Worm (Caenorhabditis elegans) whole organism, mixed stage, embryonic: ENCODE results near the gene K08H2.2.

ENCODE experiments used
- bed-3 ChIP-seq: fragments of 200-800 bp; sonication (Bioruptor generic); optimal IDR thresholded peaks from 3 replicates; lab custom pipeline; 2018; ENCODE audit warnings: mild to moderate bottlenecking, missing genetic modification characterization, moderate library complexity, missing compliant biosample characterization
- blmp-1 ChIP-seq: fragments of 150-350 bp; optimal IDR thresholded peaks from 2 replicates; lab custom pipeline; 2014; ENCODE audit warnings: missing biosample characterization, missing genetic modification characterization
- ceh-39 ChIP-seq: fragments of 150-350 bp; optimal IDR thresholded peaks from 2 replicates; lab custom pipeline; 2014; ENCODE audit warnings: missing biosample characterization, missing genetic modification characterization
- ceh-43 ChIP-seq: fragments of 200-800 bp; sonication (Bioruptor generic); optimal IDR thresholded peaks from 2 replicates; lab custom pipeline; 2018; ENCODE audit warnings: mild to moderate bottlenecking, missing genetic modification characterization, moderate library complexity, missing compliant biosample characterization
- ceh-83 ChIP-seq: fragments of 200-800 bp; sonication (Bioruptor generic); optimal IDR thresholded peaks from 2 replicates; lab custom pipeline; 2018; ENCODE audit warnings: mild to moderate bottlenecking, missing genetic modification characterization, missing compliant biosample characterization
- ces-1 ChIP-seq: fragments of 150-350 bp; optimal IDR thresholded peaks from 2 replicates; lab custom pipeline; 2014; ENCODE audit warnings: missing biosample characterization, missing genetic modification reagents, missing genetic modification characterization
- cnd-1 ChIP-seq: fragments of 200-800 bp; sonication (Bioruptor generic); optimal IDR thresholded peaks from 2 replicates; lab custom pipeline; 2018; ENCODE audit warnings: mild to moderate bottlenecking, missing genetic modification characterization, missing compliant biosample characterization
- drap-1 ChIP-seq: fragments of 200-800 bp; sonication (Bioruptor generic); optimal IDR thresholded peaks from 3 replicates; lab custom pipeline; 2018; ENCODE audit warnings: mild to moderate bottlenecking, missing genetic modification characterization, missing compliant biosample characterization
- elt-1 ChIP-seq: sonication (generic microtip); optimal IDR thresholded peaks from 2 replicates; lab custom pipeline; 2017; ENCODE audit warnings: missing genetic modification characterization, mild to moderate bottlenecking, missing compliant biosample characterization, antibody characterized with exemption, moderate library complexity, borderline replicate concordance; ENCODE audit not compliant: insufficient read depth
- elt-3 ChIP-seq: fragments of 150-350 bp; optimal IDR thresholded peaks from 2 replicates; lab custom pipeline; 2014; ENCODE audit warnings: missing biosample characterization, missing genetic modification characterization
- flh-1 ChIP-seq: fragments of 200-800 bp; sonication (Bioruptor generic); optimal IDR thresholded peaks from 2 replicates; lab custom pipeline; 2018; ENCODE audit warnings: mild to moderate bottlenecking, missing genetic modification characterization, moderate library complexity, missing compliant biosample characterization
- ham-2 ChIP-seq: fragments of 200-800 bp; sonication (Bioruptor generic); optimal IDR thresholded peaks from 2 replicates; lab custom pipeline; 2018; ENCODE audit warnings: mild to moderate bottlenecking, missing genetic modification characterization, missing compliant biosample characterization
- hlh-1 ChIP-seq: fragments of 150-350 bp; optimal IDR thresholded peaks from 2 replicates; lab custom pipeline; 2014; ENCODE audit warnings: missing biosample characterization, missing genetic modification reagents, missing genetic modification characterization
- lin-13 ChIP-seq: fragments of 150-350 bp; optimal IDR thresholded peaks from 2 replicates; lab custom pipeline; 2014; ENCODE audit warnings: missing biosample characterization, missing genetic modification characterization
- lin-32 ChIP-seq: fragments of 200-800 bp; sonication (Bioruptor generic); optimal IDR thresholded peaks from 2 replicates; lab custom pipeline; 2018; ENCODE audit warnings: mild to moderate bottlenecking, missing genetic modification characterization, missing compliant biosample characterization
- lsy-2 ChIP-seq: fragments of 150-350 bp; optimal IDR thresholded peaks from 2 replicates; lab custom pipeline; 2014; ENCODE audit warnings: missing biosample characterization, missing genetic modification characterization
- mab-5 ChIP-seq: fragments of 150-350 bp; optimal IDR thresholded peaks from 2 replicates; lab custom pipeline; 2014; ENCODE audit warnings: missing biosample characterization, missing genetic modification characterization
- mep-1 ChIP-seq: fragments of 150-350 bp; optimal IDR thresholded peaks from 2 replicates; lab custom pipeline; 2017; ENCODE audit warnings: missing biosample characterization, missing genetic modification reagents, missing genetic modification characterization, inconsistent platforms
- mls-2 ChIP-seq: sonication (generic microtip); optimal IDR thresholded peaks from 2 replicates; lab custom pipeline; 2016; ENCODE audit warnings: mild to moderate bottlenecking, missing genetic modification characterization, moderate library complexity, missing compliant biosample characterization
- nhr-12 ChIP-seq: fragments of 150-350 bp; optimal IDR thresholded peaks from 2 replicates; lab custom pipeline; 2014; ENCODE audit warnings: missing biosample characterization, missing genetic modification characterization
- nhr-2 ChIP-seq: fragments of 150-350 bp; optimal IDR thresholded peaks from 2 replicates; lab custom pipeline; 2014; ENCODE audit warnings: missing biosample characterization, missing genetic modification characterization
- nhr-237 ChIP-seq: fragments of 150-350 bp; optimal IDR thresholded peaks from 2 replicates; lab custom pipeline; 2014; ENCODE audit warnings: missing biosample characterization, missing genetic modification characterization
- nhr-28 ChIP-seq: fragments of 150-350 bp; optimal IDR thresholded peaks from 2 replicates; lab custom pipeline; 2014; ENCODE audit warnings: missing biosample characterization, missing genetic modification characterization
- nhr-76 ChIP-seq: sonication (generic microtip); optimal IDR thresholded peaks from 2 replicates; lab custom pipeline; 2017; ENCODE audit warnings: missing biosample characterization, missing genetic modification characterization
- pha-4 ChIP-seq: fragments of 150-350 bp; optimal IDR thresholded peaks from 2 replicates; lab custom pipeline; 2018; ENCODE audit warnings: missing biosample characterization, missing genetic modification reagents, missing genetic modification characterization
- sem-2 ChIP-seq: fragments of 200-800 bp; sonication (Bioruptor generic); optimal IDR thresholded peaks from 2 replicates; lab custom pipeline; 2018; ENCODE audit warnings: mild to moderate bottlenecking, missing genetic modification characterization, missing compliant biosample characterization
- snpc-4 ChIP-seq: fragments of 150-350 bp; optimal IDR thresholded peaks from 2 replicates; lab custom pipeline; 2014; ENCODE audit warnings: missing biosample characterization, missing genetic modification characterization
- tbx-8 ChIP-seq: fragments of 200-800 bp; sonication (Bioruptor generic); optimal IDR thresholded peaks from 2 replicates; lab custom pipeline; 2018; ENCODE audit warnings: mild to moderate bottlenecking, missing genetic modification characterization, moderate library complexity, missing compliant biosample characterization
- unc-120 ChIP-seq: sonication (generic microtip); optimal IDR thresholded peaks from 2 replicates; lab custom pipeline; 2017; ENCODE audit warnings: missing genetic modification characterization, missing compliant biosample characterization; ENCODE audit not compliant: poor library complexity, severe bottlenecking
- unc-39 ChIP-seq: fragments of 150-350 bp; optimal IDR thresholded peaks from 2 replicates; lab custom pipeline; 2014; ENCODE audit warnings: missing biosample characterization, missing genetic modification characterization
- unc-62 ChIP-seq: fragments of 150-350 bp; optimal IDR thresholded peaks from 2 replicates; lab custom pipeline; 2014; ENCODE audit warnings: missing biosample characterization, missing genetic modification reagents, missing genetic modification characterization
- zip-8 ChIP-seq: fragments of 150-350 bp; optimal IDR thresholded peaks from 2 replicates; lab custom pipeline; 2014; ENCODE audit warnings: missing biosample characterization, missing genetic modification characterization

Gene K08H2.2

DNA sequence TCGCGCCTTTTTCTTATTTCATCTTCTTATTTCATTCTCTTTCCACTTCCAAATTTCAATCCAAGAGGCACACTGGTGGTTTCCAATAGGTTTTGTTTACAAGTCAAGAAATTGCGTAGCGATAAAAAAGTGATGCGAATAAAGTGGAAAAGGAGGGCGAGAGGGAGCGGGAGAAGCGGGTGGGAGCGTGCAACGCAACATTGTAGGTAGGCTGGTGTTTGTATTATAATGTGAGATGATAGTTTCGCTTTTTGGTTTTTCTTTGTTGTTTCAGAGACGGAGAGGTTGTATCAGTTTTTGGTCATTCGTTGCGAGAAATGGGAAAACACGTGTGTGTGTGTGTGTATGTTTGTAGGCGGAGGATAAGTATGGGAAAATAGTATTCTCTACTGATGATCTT is 15.4 kb upstream of the K08H2.2 start:
- TF ChIP-seq ceh-43 (GFP tag; lab: Kevin White, UChicago) = no peak
- no peak for TF ChIP-seq hlh-1 (tag; lab: Kevin White, UChicago)
- no peak for TF ChIP-seq elt-1 (tag; lab: Kevin White, UChicago)
- TF ChIP-seq mls-2 (tag; lab: Kevin White, UChicago) = no peak

DNA sequence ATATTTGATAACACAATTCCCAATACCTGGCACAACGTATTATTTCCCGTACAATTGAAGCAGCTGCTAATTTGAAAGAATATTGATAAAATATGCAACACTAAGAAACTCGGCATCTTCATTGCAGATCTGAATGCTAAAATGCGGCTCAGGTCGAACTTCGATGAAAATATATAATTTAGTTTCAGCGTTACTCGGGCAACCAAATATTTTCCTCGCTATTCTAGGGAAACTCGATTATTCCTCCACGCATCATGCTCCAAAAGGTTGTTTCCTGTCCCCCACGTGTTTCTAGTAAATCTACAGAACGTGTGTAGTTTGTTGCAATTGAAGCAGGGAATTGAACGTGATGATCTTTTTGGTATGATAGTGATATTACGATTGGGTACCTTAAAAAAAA is 14.3 kb upstream of the K08H2.2 start:
- TF ChIP-seq zip-8 (tag; lab: Kevin White, UChicago) (no peak), nhr-28 (tag; lab: Kevin White, UChicago) (no peak), blmp-1 (no peak)

DNA sequence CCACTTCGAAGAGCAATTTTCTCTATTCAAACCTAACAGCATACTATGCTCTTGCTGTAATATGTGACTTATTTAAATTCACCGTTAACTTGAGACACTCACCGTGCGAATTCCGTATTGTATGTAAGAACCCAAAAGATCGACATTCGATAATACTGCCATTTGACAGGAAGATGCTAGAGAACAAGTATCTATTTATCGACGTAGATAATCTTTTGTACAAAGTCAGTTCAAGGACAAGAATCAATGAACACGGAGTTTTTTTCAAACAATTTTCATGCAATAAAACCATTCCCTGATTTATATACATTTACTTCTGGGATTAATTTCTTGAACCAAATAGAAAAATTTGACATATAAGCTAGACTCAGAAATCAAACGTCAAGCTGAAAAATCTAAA is 13.5 kb upstream of the K08H2.2 start, which contains the start of gene K08H2.7:
Gene K08H2.7 (minus strand): TSS at position 173 of the 400 bp plus-strand sequence.
- TF ChIP-seq nhr-2 (tag; lab: Kevin White, UChicago) (no peak), elt-1 (tag; lab: Kevin White, UChicago) (peak; percentile 38), drap-1 (GFP tag; lab: Kevin White, UChicago) (no peak)

DNA sequence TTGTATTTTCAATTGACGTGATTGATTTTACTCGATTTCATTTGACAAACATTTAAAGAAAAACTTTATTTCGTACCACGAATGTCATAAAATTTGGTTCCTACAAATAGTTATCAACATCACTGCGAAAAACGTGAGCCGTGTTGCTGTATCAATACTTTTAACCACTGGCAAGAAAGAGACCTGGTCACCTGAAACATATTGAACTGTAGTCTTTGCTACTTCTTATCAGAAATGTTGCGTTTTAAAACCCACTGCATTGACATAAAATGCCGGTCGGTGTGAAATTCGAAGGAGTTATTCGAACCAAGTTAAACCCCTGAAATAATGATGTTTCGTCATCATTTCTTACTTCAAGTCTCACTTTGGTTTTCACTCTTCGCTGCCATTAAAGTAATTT is 12.8 kb upstream of the K08H2.2 start:
- TF ChIP-seq snpc-4 (no peak), ham-2 (GFP tag; lab: Kevin White, UChicago) (no peak), elt-3 (tag; lab: Kevin White, UChicago) (no peak), lin-13 (tag; lab: Kevin White, UChicago) (no peak), nhr-237 (tag; lab: Kevin White, UChicago) (no peak), blmp-1 (no peak)

DNA sequence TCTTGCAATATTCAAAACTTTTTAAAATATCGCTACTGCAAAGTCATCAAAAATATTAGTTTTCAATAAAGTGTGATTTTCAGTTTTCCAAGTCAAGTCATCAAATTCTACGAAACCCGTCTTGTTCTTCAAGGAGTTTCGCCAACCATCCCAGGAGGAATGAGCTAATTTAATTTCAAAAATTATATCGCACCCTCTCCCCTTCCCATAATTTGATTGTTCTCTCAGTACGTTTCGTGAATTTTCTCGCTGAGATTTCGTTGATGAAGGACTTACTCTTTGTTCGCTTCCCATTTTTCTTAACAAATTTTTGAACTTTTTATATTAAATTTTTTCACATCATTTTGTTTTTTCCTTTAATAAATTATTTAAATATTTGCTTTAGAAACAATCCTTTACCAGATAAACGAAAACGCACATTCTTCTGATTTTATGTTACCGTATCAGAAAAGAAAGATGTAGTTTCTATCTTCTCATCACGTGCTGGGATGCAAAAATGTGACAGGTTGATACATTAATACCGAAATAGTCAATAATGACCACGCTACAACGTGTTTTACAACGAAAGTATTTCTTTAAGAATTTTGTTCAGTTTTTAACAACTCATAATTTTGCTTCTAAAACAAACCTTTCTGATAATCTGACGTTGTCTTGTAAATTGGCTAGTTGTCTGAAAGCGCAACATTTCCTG is 12.0 kb upstream of the K08H2.2 start:
- TF ChIP-seq drap-1 (GFP tag; lab: Kevin White, UChicago) (no peak), ceh-39 (no peak), flh-1 (GFP tag; lab: Kevin White, UChicago) (no peak), ces-1 (GFP tag; lab: Kevin White, UChicago) (peak; percentile 99), snpc-4 (no peak)

DNA sequence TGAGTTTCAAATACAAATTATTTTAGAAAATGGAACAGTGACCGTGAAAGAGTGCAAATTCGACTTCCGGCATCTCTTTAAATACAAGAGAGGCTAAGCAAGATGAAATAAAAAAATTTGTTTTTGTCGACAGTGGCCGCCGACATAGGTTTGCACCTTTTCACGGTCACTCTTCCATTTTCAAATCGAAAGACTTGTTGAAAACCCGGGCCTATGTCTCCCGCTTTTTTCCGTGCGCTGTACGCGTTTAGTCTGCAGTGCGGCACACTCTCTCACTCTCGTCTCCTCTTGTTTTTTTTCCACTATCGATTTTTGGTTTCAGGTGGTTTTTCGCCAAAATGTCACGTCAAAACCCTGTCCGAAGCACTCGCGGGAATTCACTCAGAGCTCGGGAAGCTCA is 10.3 kb upstream of the K08H2.2 start, which contains the start of gene hpl-1:
Gene hpl-1 (plus strand): TSS at position 301 of the 400 bp plus-strand sequence.
- TF ChIP-seq pha-4 (tag; lab: Kevin White, UChicago) (no peak), nhr-12 (tag; lab: Kevin White, UChicago) (no peak), nhr-28 (tag; lab: Kevin White, UChicago) (no peak), flh-1 (GFP tag; lab: Kevin White, UChicago) (no peak), ham-2 (GFP tag; lab: Kevin White, UChicago) (no peak), ceh-39 (no peak), tbx-8 (GFP tag; lab: Kevin White, UChicago) (no peak), mab-5 (tag; lab: Kevin White, UChicago) (no peak), sem-2 (no peak), ceh-43 (GFP tag; lab: Kevin White, UChicago) (no peak), hlh-1 (tag; lab: Kevin White, UChicago) (no peak), lsy-2 (tag; lab: Kevin White, UChicago) (no peak), bed-3 (GFP tag; lab: Kevin White, UChicago) (no peak), unc-62 (no peak), mls-2 (tag; lab: Kevin White, UChicago) (no peak)

DNA sequence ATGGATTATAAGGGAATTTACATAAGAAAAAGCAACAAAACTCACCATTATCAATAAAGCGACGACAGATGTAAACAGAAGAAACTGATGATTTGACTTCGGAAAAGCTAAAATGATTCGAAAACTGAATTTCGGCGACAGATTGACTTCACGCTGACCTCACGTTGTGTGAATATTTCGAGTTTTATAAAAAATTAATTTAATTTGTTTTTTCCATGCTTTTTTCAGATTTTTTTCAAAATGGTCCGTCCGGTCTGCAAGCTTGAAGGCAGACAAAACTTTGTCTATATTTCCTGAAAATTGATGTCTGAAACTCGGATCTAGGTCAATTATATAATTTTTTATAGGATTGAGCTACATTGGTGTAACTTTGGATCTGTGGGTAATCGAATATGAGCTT is 7.5 kb upstream of the K08H2.2 start, which contains the start of gene K08H2.5:
Gene K08H2.5 (minus strand): TSS at position 101 of the 400 bp plus-strand sequence.
- TF ChIP-seq lin-32 (no peak), nhr-76 (tag; lab: Kevin White, UChicago) (no peak), unc-39 (tag; lab: Kevin White, UChicago) (no peak), ceh-43 (GFP tag; lab: Kevin White, UChicago) (no peak), mep-1 (no peak), lin-13 (tag; lab: Kevin White, UChicago) (no peak), unc-120 (tag; lab: Kevin White, UChicago) (no peak), bed-3 (GFP tag; lab: Kevin White, UChicago) (no peak), ceh-83 (GFP tag; lab: Kevin White, UChicago) (no peak), cnd-1 (no peak), tbx-8 (GFP tag; lab: Kevin White, UChicago) (no peak)
